Fruit fly (Drosophila melanogaster): Measurements from ENCODE around the gene ArgRS.
A peak's percentile ranks its signal among the peaks of the same experiment; 100 is the strongest.

ArgRS gene

DNA sequence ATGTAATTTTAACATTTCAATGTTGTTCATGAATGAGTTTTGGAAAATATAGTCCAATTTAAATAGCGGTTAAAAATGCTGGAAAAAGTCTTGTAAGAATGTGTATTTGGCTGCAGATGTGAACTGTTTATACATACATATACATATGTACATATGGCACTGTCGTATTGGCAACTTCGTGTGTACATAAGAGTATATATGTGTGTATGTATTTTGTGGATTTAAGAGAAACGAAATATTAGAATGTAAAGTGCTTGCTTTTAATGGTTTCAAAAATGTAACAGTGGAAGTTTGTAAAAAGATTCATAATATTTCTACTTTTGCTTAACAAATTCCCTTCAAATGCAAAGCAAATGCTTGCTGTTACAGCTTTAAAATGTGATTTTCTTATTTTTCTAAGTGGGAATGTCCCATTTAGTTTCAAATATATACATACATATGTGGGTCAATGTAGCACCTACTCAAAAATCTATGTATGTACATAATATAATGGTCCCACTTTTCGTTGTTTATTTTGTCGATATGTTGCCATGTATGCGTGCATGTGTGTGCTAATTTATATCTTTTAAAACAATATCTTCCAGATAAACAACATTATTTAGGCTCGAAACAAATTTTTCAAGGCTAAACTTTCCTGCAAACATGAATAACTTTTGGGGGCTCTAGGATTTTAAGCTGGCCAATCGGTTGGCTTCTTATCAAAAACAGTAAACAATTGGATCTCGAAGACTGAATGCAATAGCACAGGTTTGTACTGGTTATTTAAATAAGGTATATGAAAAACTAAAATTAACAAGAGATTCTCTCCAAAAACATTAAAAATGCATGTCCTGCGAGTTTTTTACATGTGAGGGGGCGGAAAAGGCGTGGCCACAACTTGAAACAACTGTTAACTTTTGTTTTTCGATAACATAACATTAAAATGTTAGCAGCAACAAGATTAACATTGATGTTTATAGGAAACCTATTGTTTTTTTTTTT is 27.1 kb upstream of the ArgRS start (continued):
- peak; percentile 25 for TF ChIP-seq Sry-δ (GFP tag; optimal IDR thresholded peaks at IDR 0.05)
- no peak for TF ChIP-seq CG10366 (GFP tag; IDR thresholded peaks at IDR 0.05)
- TF ChIP-seq nom (GFP tag; optimal IDR thresholded peaks at IDR 0.05): peak; percentile 75
- peak; percentile 35 for TF ChIP-seq Max (GFP tag; optimal IDR thresholded peaks at IDR 0.05)
- TF ChIP-seq HHEX (GFP tag; optimal IDR thresholded peaks at IDR 0.05): peak; percentile 85
- TF ChIP-seq sr (GFP tag; IDR thresholded peaks at IDR 0.05): no peak
- TF ChIP-seq gcm2 (GFP tag; optimal IDR thresholded peaks at IDR 0.05): no peak
- peak; percentile 23; the same call in 1 of the 2 replicates for TF ChIP-seq Ada2b (GFP tag; IDR thresholded peaks at IDR 0.05)
- TF ChIP-seq CG17359 (tag; optimal IDR thresholded peaks at IDR 0.05): peak; percentile 78
- TF ChIP-seq cwo (GFP tag; optimal IDR thresholded peaks at IDR 0.05): peak; percentile 59
- peak; percentile 63 for TF ChIP-seq CG12299 (tag; optimal IDR thresholded peaks at IDR 0.05)
- peak; percentile 53 for TF ChIP-seq onecut (GFP tag; IDR thresholded peaks at IDR 0.05)
- no peak for TF ChIP-seq CG2712 (tag; optimal IDR thresholded peaks at IDR 0.05)
- peak; percentile 84 for TF ChIP-seq B-H2 (GFP tag; optimal IDR thresholded peaks at IDR 0.05)
- TF ChIP-seq CG12219 (GFP tag; optimal IDR thresholded peaks at IDR 0.05): peak; percentile 68
- no peak for TF ChIP-seq CG3281 (GFP tag; optimal IDR thresholded peaks at IDR 0.05)
- peak; percentile 88 for TF ChIP-seq CG6813 (GFP tag; optimal IDR thresholded peaks at IDR 0.05)
- TF ChIP-seq CG10267 (tag; optimal IDR thresholded peaks at IDR 0.05): peak; percentile 15
- peak; percentile 79; the same call in 1 of the 2 replicates for TF ChIP-seq CG14014 (GFP tag; IDR thresholded peaks at IDR 0.05)
- TF ChIP-seq seq (GFP tag; IDR thresholded peaks at IDR 0.05): peak; percentile 69; the same call in 1 of the 2 replicates
- TF ChIP-seq mirr (GFP tag; optimal IDR thresholded peaks at IDR 0.05): peak; percentile 93
- TF ChIP-seq Fer3 (tag; optimal IDR thresholded peaks at IDR 0.05): peak; percentile 85
- peak; percentile 65; the same call in 1 of the 2 replicates for TF ChIP-seq Rfx (GFP tag; IDR thresholded peaks at IDR 0.05)
- peak; percentile 83 for TF ChIP-seq CG7987 (GFP tag; optimal IDR thresholded peaks at IDR 0.05)
- no peak for TF ChIP-seq Drgx (GFP tag; IDR thresholded peaks at IDR 0.05)
- peak; percentile 19 for TF ChIP-seq tup (GFP tag; optimal IDR thresholded peaks at IDR 0.05)
- TF ChIP-seq Med (GFP tag): peak; percentile 92
- no peak for TF ChIP-seq CG9876 (GFP tag; optimal IDR thresholded peaks at IDR 0.05)
- no peak for TF ChIP-seq CG10147 (GFP tag; optimal IDR thresholded peaks at IDR 0.05)
- no peak for TF ChIP-seq esg (GFP tag; conservative IDR thresholded peaks at IDR 0.05)
- peak; percentile 68 for TF ChIP-seq CG33213 (GFP tag; optimal IDR thresholded peaks at IDR 0.05)
- TF ChIP-seq pan (optimal IDR thresholded peaks at IDR 0.05): no peak
- peak in 1 of 2 experiments; percentile 23 for TF ChIP-seq pan (GFP tag; optimal IDR thresholded peaks at IDR 0.05 in 1 of 2, IDR thresholded peaks at IDR 0.05 in 1 of 2)
- TF ChIP-seq tx (GFP tag; optimal IDR thresholded peaks at IDR 0.05): no peak
- TF ChIP-seq CG3838 (GFP tag; optimal IDR thresholded peaks at IDR 0.05): peak; percentile 34
- TF ChIP-seq CTCF (GFP tag; optimal IDR thresholded peaks at IDR 0.05): peak; percentile 11
- TF ChIP-seq Nf-YA (GFP tag; IDR thresholded peaks at IDR 0.05): peak; percentile 44; the same call in 1 of the 2 replicates
- peak; percentile 28 for TF ChIP-seq NC2β (GFP tag; optimal IDR thresholded peaks at IDR 0.05)
- peak; percentile 72 for TF ChIP-seq CG4707 (GFP tag; optimal IDR thresholded peaks at IDR 0.05)
- TF ChIP-seq CG6854 (GFP tag; optimal IDR thresholded peaks at IDR 0.05): peak; percentile 85
- peak; percentile 43 for TF ChIP-seq ssp (GFP tag; IDR thresholded peaks at IDR 0.05)
- TF ChIP-seq CG12155 (GFP tag; optimal IDR thresholded peaks at IDR 0.05): peak; percentile 10
- peak; percentile 85 for TF ChIP-seq BtbVII (GFP tag; optimal IDR thresholded peaks at IDR 0.05)
- peak; percentile 86 for TF ChIP-seq CG6765 (GFP tag; optimal IDR thresholded peaks at IDR 0.05)
- peak; percentile 63 for TF ChIP-seq CG9727 (GFP tag; optimal IDR thresholded peaks at IDR 0.05)
- peak; percentile 63 for TF ChIP-seq fd64A (GFP tag; optimal IDR thresholded peaks at IDR 0.05)
- peak; percentile 77 for TF ChIP-seq CG7357 (GFP tag; IDR thresholded peaks at IDR 0.05)
- peak; percentile 40 for TF ChIP-seq CG1602 (GFP tag; optimal IDR thresholded peaks at IDR 0.05)
- peak; percentile 25 for TF ChIP-seq trh (GFP tag; optimal IDR thresholded peaks at IDR 0.05)
